Worm (Caenorhabditis elegans) whole organism, late embryonic: ENCODE results near the gene ima-3.
A peak's percentile ranks its signal among the peaks of the same experiment; 100 is the strongest.

ENCODE experiments used
- C08G9.2 ChIP-seq: sonication (generic microtip); optimal IDR thresholded peaks from 2 replicates; lab custom pipeline; 2016; ENCODE audit warnings: mild to moderate bottlenecking, missing genetic modification characterization, moderate library complexity, missing compliant biosample characterization
- C38D4.7 ChIP-seq: fragments of 200-800 bp; sonication (Bioruptor generic); optimal IDR thresholded peaks from 2 replicates; lab custom pipeline; 2018; ENCODE audit warnings: mild to moderate bottlenecking, missing genetic modification characterization, moderate library complexity, missing compliant biosample characterization
- F13H6.1 ChIP-seq: sonication (generic microtip); optimal IDR thresholded peaks from 2 replicates; lab custom pipeline; 2016; ENCODE audit warnings: missing genetic modification characterization, missing compliant biosample characterization
- K09A11.1 ChIP-seq: sonication (generic microtip); optimal IDR thresholded peaks from 2 replicates; lab custom pipeline; 2017; ENCODE audit warnings: antibody characterized with exemption, mild to moderate bottlenecking, missing genetic modification characterization, missing compliant biosample characterization; ENCODE audit not compliant: insufficient read depth
- T23F11.4 ChIP-seq: fragments of 200-800 bp; sonication (Bioruptor generic); optimal IDR thresholded peaks from 2 replicates; lab custom pipeline; 2018; ENCODE audit warnings: mild to moderate bottlenecking, missing genetic modification characterization, missing compliant biosample characterization
- Y22D7AL.16 ChIP-seq: sonication (generic microtip); optimal IDR thresholded peaks from 2 replicates; lab custom pipeline; 2016; ENCODE audit warnings: missing genetic modification characterization, missing compliant biosample characterization
- ama-1 ChIP-seq: fragments of 150-350 bp; optimal IDR thresholded peaks from 2 replicates; lab custom pipeline; 2014
- ceh-14 ChIP-seq: sonication (generic microtip); optimal IDR thresholded peaks from 2 replicates; lab custom pipeline; 2016; ENCODE audit warnings: missing genotype, missing genetic modification characterization, missing compliant biosample characterization
- ceh-18 ChIP-seq: sonication (generic microtip); optimal IDR thresholded peaks from 2 replicates; lab custom pipeline; 2016; ENCODE audit warnings: missing genetic modification characterization, missing compliant biosample characterization
- ceh-19 ChIP-seq: fragments of 200-800 bp; sonication (Bioruptor generic); optimal IDR thresholded peaks from 2 replicates; lab custom pipeline; 2018; ENCODE audit warnings: mild to moderate bottlenecking, missing genetic modification characterization, missing compliant biosample characterization
- ceh-2 ChIP-seq: sonication (generic microtip); optimal IDR thresholded peaks from 2 replicates; lab custom pipeline; 2016; ENCODE audit warnings: missing genotype, missing genetic modification characterization, missing compliant biosample characterization
- ceh-22 ChIP-seq: sonication (generic microtip); optimal IDR thresholded peaks from 2 replicates; lab custom pipeline; 2017; ENCODE audit warnings: missing biosample characterization, missing genetic modification characterization
- ceh-30 ChIP-seq: fragments of 150-350 bp; optimal IDR thresholded peaks from 2 replicates; lab custom pipeline; 2014; ENCODE audit warnings: missing biosample characterization, missing genetic modification characterization
- ceh-31 ChIP-seq: sonication (generic microtip); optimal IDR thresholded peaks from 2 replicates; lab custom pipeline; 2016; ENCODE audit warnings: missing genetic modification characterization, missing compliant biosample characterization
- ceh-34 ChIP-seq: sonication (generic microtip); optimal IDR thresholded peaks from 2 replicates; lab custom pipeline; 2016; ENCODE audit warnings: mild to moderate bottlenecking, missing genetic modification characterization, missing compliant biosample characterization
- ceh-45 ChIP-seq: fragments of 200-800 bp; sonication (Bioruptor generic); IDR thresholded peaks from 2 replicates; pipeline ENCODE4 v1.3.6; 2022; ENCODE audit warnings: missing genetic modification reagents, missing genetic modification characterization, missing compliant biosample characterization
- ceh-48 ChIP-seq: sonication (generic microtip); optimal IDR thresholded peaks from 2 replicates; lab custom pipeline; 2016; ENCODE audit warnings: missing genetic modification characterization, inconsistent platforms, missing compliant biosample characterization
- ceh-6 ChIP-seq: fragments of 200-800 bp; sonication (Bioruptor generic); optimal IDR thresholded peaks from 2 replicates; lab custom pipeline; 2018; ENCODE audit warnings: mild to moderate bottlenecking, missing genetic modification characterization, missing compliant biosample characterization
- ceh-9 ChIP-seq: sonication (generic microtip); optimal IDR thresholded peaks from 2 replicates; lab custom pipeline; 2016; ENCODE audit warnings: mild to moderate bottlenecking, missing genetic modification characterization, inconsistent platforms, missing compliant biosample characterization
- che-1 ChIP-seq: sonication (generic microtip); optimal IDR thresholded peaks from 2 replicates; lab custom pipeline; 2016; ENCODE audit warnings: mild to moderate bottlenecking, missing genetic modification characterization, missing compliant biosample characterization
- dve-1 ChIP-seq: sonication (generic microtip); optimal IDR thresholded peaks from 2 replicates; lab custom pipeline; 2017; ENCODE audit warnings: antibody characterized with exemption, mild to moderate bottlenecking, missing genetic modification characterization, missing compliant biosample characterization
- elt-2 ChIP-seq: sonication (generic microtip); optimal IDR thresholded peaks from 2 replicates; lab custom pipeline; 2016; ENCODE audit warnings: missing genetic modification reagents, missing genetic modification characterization, missing compliant biosample characterization
- elt-4 ChIP-seq: sonication (generic microtip); optimal IDR thresholded peaks from 2 replicates; lab custom pipeline; 2016; ENCODE audit warnings: missing genetic modification characterization, missing compliant biosample characterization
- ets-4 ChIP-seq: sonication (generic microtip); optimal IDR thresholded peaks from 2 replicates; lab custom pipeline; 2016; ENCODE audit warnings: missing genetic modification characterization, missing compliant biosample characterization
- fkh-10 ChIP-seq: fragments of 150-350 bp; optimal IDR thresholded peaks from 2 replicates; lab custom pipeline; 2014; ENCODE audit warnings: missing biosample characterization, missing genetic modification reagents, missing genetic modification characterization
- fkh-6 ChIP-seq: sonication (generic microtip); optimal IDR thresholded peaks from 2 replicates; lab custom pipeline; 2016; ENCODE audit warnings: missing genetic modification characterization, missing compliant biosample characterization
- hlh-13 ChIP-seq: fragments of 200-800 bp; sonication (Bioruptor generic); optimal IDR thresholded peaks from 2 replicates; lab custom pipeline; 2018; ENCODE audit warnings: mild to moderate bottlenecking, missing genetic modification characterization, missing compliant biosample characterization
- hlh-15 ChIP-seq: sonication (generic microtip); optimal IDR thresholded peaks from 2 replicates; lab custom pipeline; 2016; ENCODE audit warnings: missing genetic modification characterization, missing compliant biosample characterization
- hlh-30 ChIP-seq: sonication (generic microtip); optimal IDR thresholded peaks from 2 replicates; lab custom pipeline; 2017; ENCODE audit warnings: antibody characterized with exemption, missing genetic modification characterization, missing compliant biosample characterization; ENCODE audit not compliant: insufficient read depth
- hlh-6 ChIP-seq: sonication (generic microtip); optimal IDR thresholded peaks from 2 replicates; lab custom pipeline; 2016; ENCODE audit warnings: missing genotype, missing genetic modification characterization, missing compliant biosample characterization
- hlh-8 ChIP-seq: sonication (generic microtip); optimal IDR thresholded peaks from 2 replicates; lab custom pipeline; 2016; ENCODE audit warnings: missing genotype, missing genetic modification characterization, missing compliant biosample characterization
- lim-6 ChIP-seq: sonication (generic microtip); optimal IDR thresholded peaks from 2 replicates; lab custom pipeline; 2016; ENCODE audit warnings: missing genetic modification characterization, missing compliant biosample characterization
- lin-11 ChIP-seq: fragments of 200-800 bp; sonication (Bioruptor generic); optimal IDR thresholded peaks from 2 replicates; lab custom pipeline; 2018; ENCODE audit warnings: mild to moderate bottlenecking, missing genetic modification characterization, missing compliant biosample characterization
- madf-2 ChIP-seq: sonication (generic microtip); optimal IDR thresholded peaks from 2 replicates; lab custom pipeline; 2017; ENCODE audit warnings: missing genetic modification characterization, missing compliant biosample characterization
- mec-3 ChIP-seq: sonication (generic microtip); optimal IDR thresholded peaks from 2 replicates; lab custom pipeline; 2016; ENCODE audit warnings: borderline replicate concordance, missing genetic modification characterization, missing compliant biosample characterization
- nhr-232 ChIP-seq: sonication (generic microtip); optimal IDR thresholded peaks from 2 replicates; lab custom pipeline; 2016; ENCODE audit warnings: missing genetic modification characterization, missing compliant biosample characterization
- npax-4 ChIP-seq: sonication (generic microtip); optimal IDR thresholded peaks from 2 replicates; lab custom pipeline; 2016; ENCODE audit warnings: missing genetic modification characterization, missing compliant biosample characterization
- pag-3 ChIP-seq: sonication (generic microtip); optimal IDR thresholded peaks from 2 replicates; lab custom pipeline; 2016; ENCODE audit warnings: missing compliant biosample characterization, missing genetic modification characterization, borderline replicate concordance
- pat-9 ChIP-seq: fragments of 200-800 bp; sonication (Bioruptor generic); optimal IDR thresholded peaks from 2 replicates; lab custom pipeline; 2018; ENCODE audit warnings: mild to moderate bottlenecking, missing genetic modification characterization, moderate library complexity, missing compliant biosample characterization
- pax-1 ChIP-seq: fragments of 150-350 bp; optimal IDR thresholded peaks from 2 replicates; lab custom pipeline; 2014; ENCODE audit warnings: missing biosample characterization, missing genetic modification characterization
- pha-4 ChIP-seq: fragments of 150-350 bp; optimal IDR thresholded peaks from 2 replicates; lab custom pipeline; 2018; ENCODE audit warnings: missing biosample characterization, missing genetic modification reagents, missing genetic modification characterization
- pqm-1 ChIP-seq: sonication (generic microtip); optimal IDR thresholded peaks from 2 replicates; lab custom pipeline; 2016; ENCODE audit warnings: missing genetic modification characterization, missing compliant biosample characterization
- pros-1 ChIP-seq: fragments of 150-350 bp; optimal IDR thresholded peaks from 2 replicates; lab custom pipeline; 2014; ENCODE audit warnings: missing biosample characterization, missing genetic modification reagents, missing genetic modification characterization
- ref-2 ChIP-seq: sonication (generic microtip); optimal IDR thresholded peaks from 2 replicates; lab custom pipeline; 2016; ENCODE audit warnings: missing genetic modification characterization, missing compliant biosample characterization
- rnt-1 ChIP-seq: sonication (generic microtip); optimal IDR thresholded peaks from 2 replicates; lab custom pipeline; 2016; ENCODE audit warnings: missing genetic modification characterization, missing compliant biosample characterization
- sdc-2 ChIP-seq: sonication (generic microtip); optimal IDR thresholded peaks from 2 replicates; lab custom pipeline; 2016; ENCODE audit warnings: missing genotype, missing genetic modification characterization, missing compliant biosample characterization
- sox-2 ChIP-seq: fragments of 200-800 bp; sonication (Bioruptor generic); IDR thresholded peaks from 2 replicates; pipeline ENCODE4 v1.3.6; 2022; ENCODE audit warnings: missing genetic modification reagents, missing genetic modification characterization, missing compliant biosample characterization
- syd-9 ChIP-seq: sonication (generic microtip); optimal IDR thresholded peaks from 2 replicates; lab custom pipeline; 2016; ENCODE audit warnings: mild to moderate bottlenecking, missing genetic modification characterization, moderate library complexity, missing compliant biosample characterization
- tbx-2 ChIP-seq: sonication (generic microtip); optimal IDR thresholded peaks from 2 replicates; lab custom pipeline; 2016; ENCODE audit warnings: missing genetic modification characterization, missing compliant biosample characterization
- unc-3 ChIP-seq, 2 experiments: fragments of 200-800 bp in 1 of 2; sonication (Bioruptor generic) in 1 of 2; sonication (generic microtip) in 1 of 2; conservative IDR thresholded peaks in 1 of 2; optimal IDR thresholded peaks in 1 of 2; 2 replicates each; pipeline versions ENCODE4 v1.3.6 to Lab custom; 2016 to 2022; ENCODE audit warnings: missing compliant biosample characterization in 2 of 2, missing genetic modification characterization in 2 of 2, missing genetic modification reagents in 1 of 2
- unc-55 ChIP-seq: sonication (generic microtip); optimal IDR thresholded peaks from 2 replicates; lab custom pipeline; 2017; ENCODE audit warnings: missing biosample characterization, missing genetic modification reagents, missing genetic modification characterization
- unc-86 ChIP-seq: sonication (generic microtip); optimal IDR thresholded peaks from 2 replicates; lab custom pipeline; 2016; ENCODE audit warnings: missing genetic modification characterization, missing compliant biosample characterization
- zip-5 ChIP-seq: sonication (generic microtip); optimal IDR thresholded peaks from 2 replicates; lab custom pipeline; 2016; ENCODE audit warnings: missing genetic modification characterization, missing compliant biosample characterization

The ima-3 gene

ce11 chrIV:7573944-7574343, 12.5 kb upstream of the ima-3 start:
- peak; percentile 98 for TF ChIP-seq hlh-6 (tag; lab: Kevin White, UChicago)
- TF ChIP-seq fkh-6 (tag; lab: Kevin White, UChicago): peak; percentile 95
- TF ChIP-seq nhr-232 (tag; lab: Kevin White, UChicago): peak; percentile 92
- peak; percentile 68 for TF ChIP-seq ceh-30
- TF ChIP-seq fkh-10 (GFP tag; lab: Kevin White, UChicago): peak; percentile 88
- peak; percentile 96 for TF ChIP-seq hlh-13
- peak; percentile 96 for TF ChIP-seq ceh-45 (GFP tag; lab: Robert Waterston, UW)
- peak; percentile 97 for TF ChIP-seq ceh-6 (GFP tag; lab: Kevin White, UChicago)
- peak; percentile 89 for TF ChIP-seq lin-11 (tag; lab: Kevin White, UChicago)
- TF ChIP-seq elt-4 (tag; lab: Kevin White, UChicago): no peak
- TF ChIP-seq ceh-34 (tag; lab: Kevin White, UChicago): peak; percentile 93
- TF ChIP-seq Y22D7AL.16: peak; percentile 93
- TF ChIP-seq ceh-18: peak; percentile 92
- TF ChIP-seq pha-4: no peak
- TF ChIP-seq pqm-1 (tag; lab: Kevin White, UChicago): peak; percentile 96
- peak; percentile 84 for TF ChIP-seq sox-2 (GFP tag; lab: Robert Waterston, UW)
- peak; percentile 94 for TF ChIP-seq rnt-1 (tag; lab: Kevin White, UChicago)
- peak; percentile 91 for TF ChIP-seq ceh-2 (tag; lab: Kevin White, UChicago)
- TF ChIP-seq unc-3 (GFP tag; conservative IDR thresholded peaks at IDR 0.05; lab: Robert Waterston, UW): peak; percentile 95
- peak; percentile 94 for TF ChIP-seq unc-3 (tag; optimal IDR thresholded peaks at IDR 0.05; lab: Kevin White, UChicago)
- TF ChIP-seq npax-4: peak; percentile 94
- peak; percentile 90 for TF ChIP-seq lim-6 (tag; lab: Kevin White, UChicago)
- peak; percentile 97 for TF ChIP-seq dve-1
- peak; percentile 92 for TF ChIP-seq K09A11.1 (tag; lab: Kevin White, UChicago)
- TF ChIP-seq ceh-14 (tag; lab: Kevin White, UChicago): peak; percentile 95
- TF ChIP-seq unc-55 (GFP tag; lab: Kevin White, UChicago): no peak
- TF ChIP-seq C08G9.2 (tag; lab: Kevin White, UChicago): peak; percentile 92
- no peak for TF ChIP-seq pax-1 (tag; lab: Kevin White, UChicago)
- peak; percentile 94 for TF ChIP-seq T23F11.4
- peak; percentile 94 for TF ChIP-seq unc-86 (tag; lab: Kevin White, UChicago)
- TF ChIP-seq hlh-8: peak; percentile 85
- peak; percentile 86 for TF ChIP-seq ceh-31
- peak; percentile 69 for TF ChIP-seq hlh-30 (tag; lab: Kevin White, UChicago)
- peak; percentile 93 for TF ChIP-seq ref-2 (tag; lab: Kevin White, UChicago)
- TF ChIP-seq ceh-19 (GFP tag; lab: Kevin White, UChicago): peak; percentile 94
- peak; percentile 91 for TF ChIP-seq ceh-48 (tag; lab: Kevin White, UChicago)
- peak; percentile 98 for TF ChIP-seq elt-2 (tag; lab: Kevin White, UChicago)
- peak; percentile 92 for TF ChIP-seq F13H6.1 (tag; lab: Kevin White, UChicago)
- peak; percentile 95 for TF ChIP-seq che-1 (tag; lab: Kevin White, UChicago)
- TF ChIP-seq mec-3 (tag; lab: Kevin White, UChicago): peak; percentile 77
- peak; percentile 95 for TF ChIP-seq C38D4.7 (GFP tag; lab: Kevin White, UChicago)
- peak; percentile 72 for TF ChIP-seq zip-5 (tag; lab: Kevin White, UChicago)
- TF ChIP-seq ets-4: peak; percentile 64
- TF ChIP-seq tbx-2: peak; percentile 94
- TF ChIP-seq sdc-2: peak; percentile 87
- TF ChIP-seq hlh-15 (tag; lab: Kevin White, UChicago): peak; percentile 93
- TF ChIP-seq ceh-9: peak; percentile 88
- TF ChIP-seq pag-3 (tag; lab: Kevin White, UChicago): peak; percentile 84
- TF ChIP-seq ceh-22 (tag; lab: Kevin White, UChicago): peak; percentile 40
- TF ChIP-seq syd-9 (tag; lab: Kevin White, UChicago): peak; percentile 96
- TF ChIP-seq madf-2: peak; percentile 96
- TF ChIP-seq ama-1: no peak
- peak; percentile 22 for TF ChIP-seq pros-1 (tag; lab: Kevin White, UChicago)
- TF ChIP-seq pat-9: peak; percentile 97
